Worm (Caenorhabditis elegans): Measurements from ENCODE around the gene nlp-16.

DNA sequence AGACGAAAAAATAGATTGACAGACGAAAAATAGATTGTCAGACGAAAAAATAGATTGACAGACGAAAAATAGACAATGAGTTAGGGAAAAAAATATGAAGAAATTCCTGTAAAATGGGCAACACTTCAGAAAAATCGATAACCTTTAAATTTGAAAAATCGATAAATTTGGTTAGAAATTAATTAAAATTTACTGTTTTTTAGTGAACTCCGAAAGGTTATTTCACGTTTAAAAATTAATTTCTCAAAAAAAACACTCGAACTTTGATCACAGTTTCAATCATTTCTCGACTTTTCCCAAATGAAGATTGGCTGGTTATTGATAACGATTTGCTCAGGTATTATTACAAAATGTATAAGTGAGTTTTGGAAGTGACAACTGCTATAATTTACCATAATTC is 47.8 kb upstream of the nlp-16 start, which contains the start of gene csp-2:
- TF ChIP-seq skn-1 (tag; optimal IDR thresholded peaks at IDR 0.05), result no peak
- no peak for TF ChIP-seq mep-1 (tag; optimal IDR thresholded peaks at IDR 0.05)
- no peak for TF ChIP-seq snu-23 (GFP tag; optimal IDR thresholded peaks at IDR 0.05)
- no peak for TF ChIP-seq C04F5.9 (tag; optimal IDR thresholded peaks at IDR 0.05)
- TF ChIP-seq blmp-1 (tag; optimal IDR thresholded peaks at IDR 0.05), result no peak
- TF ChIP-seq nhr-76 (tag; optimal IDR thresholded peaks at IDR 0.05), result no peak
- no peak for TF ChIP-seq ceh-82 (tag; optimal IDR thresholded peaks at IDR 0.05)
- no peak for TF ChIP-seq irx-1 (tag; optimal IDR thresholded peaks at IDR 0.05)
- no peak for TF ChIP-seq ztf-11 (tag; optimal IDR thresholded peaks at IDR 0.05)
